Worm (Caenorhabditis elegans) whole organism, L2 larva: Measurements from ENCODE around the gene F14H12.17.

Experiments
- C34F6.9 ChIP-seq: fragments of 150-350 bp; optimal IDR thresholded peaks from 2 replicates; lab custom pipeline; 2014; ENCODE audit warnings: missing biosample characterization, missing genetic modification characterization
- R02D3.7 ChIP-seq: fragments of 150-350 bp; optimal IDR thresholded peaks from 2 replicates; lab custom pipeline; 2014; ENCODE audit warnings: missing biosample characterization, missing genetic modification characterization
- Y55F3AM.14 ChIP-seq: fragments of 200-800 bp; sonication (Bioruptor generic); optimal IDR thresholded peaks from 2 replicates; lab custom pipeline; 2018; ENCODE audit warnings: mild to moderate bottlenecking, missing genetic modification characterization, missing compliant biosample characterization
- aly-2 ChIP-seq: fragments of 150-350 bp; optimal IDR thresholded peaks from 2 replicates; lab custom pipeline; 2014; ENCODE audit warnings: missing biosample characterization, missing genetic modification characterization
- ama-1 ChIP-seq: fragments of 150-350 bp; optimal IDR thresholded peaks from 2 replicates; lab custom pipeline; 2018; ENCODE audit warnings: inconsistent platforms
- blmp-1 ChIP-seq: sonication (generic microtip); optimal IDR thresholded peaks from 2 replicates; lab custom pipeline; 2017; ENCODE audit warnings: missing genetic modification characterization, mild to moderate bottlenecking, missing compliant biosample characterization, antibody characterized with exemption, moderate library complexity; ENCODE audit not compliant: insufficient read depth
- crh-2 ChIP-seq: sonication (generic microtip); optimal IDR thresholded peaks from 2 replicates; lab custom pipeline; 2017; ENCODE audit warnings: missing biosample characterization, missing genetic modification characterization
- egl-27 ChIP-seq: sonication (generic microtip); optimal IDR thresholded peaks from 3 replicates; lab custom pipeline; 2017; ENCODE audit warnings: missing biosample characterization, missing genetic modification reagents, missing genetic modification characterization
- elt-3 ChIP-seq: sonication (generic microtip); optimal IDR thresholded peaks from 2 replicates; lab custom pipeline; 2017; ENCODE audit warnings: missing biosample characterization, missing genetic modification characterization
- fos-1 ChIP-seq: fragments of 150-350 bp; optimal IDR thresholded peaks from 2 replicates; lab custom pipeline; 2014; ENCODE audit warnings: missing biosample characterization, missing genetic modification characterization
- gmeb-1 ChIP-seq: fragments of 150-350 bp; optimal IDR thresholded peaks from 2 replicates; lab custom pipeline; 2014; ENCODE audit warnings: missing biosample characterization, missing genetic modification characterization
- lin-11 ChIP-seq: fragments of 150-350 bp; sonication (generic microtip); optimal IDR thresholded peaks from 2 replicates; lab custom pipeline; 2014; ENCODE audit warnings: missing biosample characterization, missing genetic modification characterization, inconsistent platforms, mixed read lengths
- lin-13 ChIP-seq: fragments of 150-350 bp; optimal IDR thresholded peaks from 2 replicates; lab custom pipeline; 2014; ENCODE audit warnings: missing biosample characterization, missing genetic modification reagents, missing genetic modification characterization
- lsy-2 ChIP-seq, 2 experiments: fragments of 150-350 bp in 1 of 2; sonication (generic microtip) in 1 of 2; optimal IDR thresholded peaks; 2 replicates each; lab custom pipeline; 2014 to 2017; ENCODE audit warnings: missing biosample characterization in 2 of 2, missing genetic modification characterization in 2 of 2
- mab-5 ChIP-seq: fragments of 150-350 bp; optimal IDR thresholded peaks from 2 replicates; lab custom pipeline; 2014; ENCODE audit warnings: missing biosample characterization, missing genetic modification characterization
- mdl-1 ChIP-seq, 2 experiments: fragments of 150-350 bp in 1 of 2; sonication (generic microtip) in 1 of 2; optimal IDR thresholded peaks; 2 replicates each; lab custom pipeline; 2017; ENCODE audit warnings: missing biosample characterization in 2 of 2, missing genetic modification characterization in 2 of 2
- nhr-10 ChIP-seq: sonication (generic microtip); optimal IDR thresholded peaks from 2 replicates; lab custom pipeline; 2017; ENCODE audit warnings: missing biosample characterization, missing genetic modification characterization
- nhr-11 ChIP-seq: fragments of 150-350 bp; optimal IDR thresholded peaks from 2 replicates; lab custom pipeline; 2014; ENCODE audit warnings: missing biosample characterization, missing genetic modification characterization
- nhr-12 ChIP-seq: fragments of 150-350 bp; optimal IDR thresholded peaks from 2 replicates; lab custom pipeline; 2014; ENCODE audit warnings: missing biosample characterization, missing genetic modification characterization
- nhr-129 ChIP-seq: fragments of 150-350 bp; optimal IDR thresholded peaks from 2 replicates; lab custom pipeline; 2014; ENCODE audit warnings: missing biosample characterization, missing genetic modification characterization
- nhr-21 ChIP-seq: fragments of 150-350 bp; optimal IDR thresholded peaks from 2 replicates; lab custom pipeline; 2014; ENCODE audit warnings: missing biosample characterization, missing genetic modification characterization
- nhr-237 ChIP-seq: fragments of 150-350 bp; optimal IDR thresholded peaks from 2 replicates; lab custom pipeline; 2014; ENCODE audit warnings: missing biosample characterization, missing genetic modification characterization
- nhr-25 ChIP-seq: fragments of 150-350 bp; sonication (generic microtip); optimal IDR thresholded peaks from 3 replicates; lab custom pipeline; 2014; ENCODE audit warnings: missing biosample characterization, missing genetic modification characterization
- nhr-6 ChIP-seq: fragments of 150-350 bp; optimal IDR thresholded peaks from 2 replicates; lab custom pipeline; 2014; ENCODE audit warnings: missing biosample characterization, missing genetic modification characterization
- nhr-77 ChIP-seq: fragments of 150-350 bp; optimal IDR thresholded peaks from 2 replicates; lab custom pipeline; 2014; ENCODE audit warnings: missing biosample characterization, missing genetic modification characterization
- peb-1 ChIP-seq: fragments of 150-350 bp; optimal IDR thresholded peaks from 2 replicates; lab custom pipeline; 2014; ENCODE audit warnings: missing biosample characterization, missing genetic modification characterization
- sem-4 ChIP-seq: fragments of 150-350 bp; optimal IDR thresholded peaks from 2 replicates; lab custom pipeline; 2014; ENCODE audit warnings: missing biosample characterization, missing genetic modification reagents, missing genetic modification characterization
- snpc-4 ChIP-seq: fragments of 150-350 bp; optimal IDR thresholded peaks from 2 replicates; lab custom pipeline; 2014; ENCODE audit warnings: missing biosample characterization, missing genetic modification characterization
- unc-39 ChIP-seq: fragments of 150-350 bp; optimal IDR thresholded peaks from 2 replicates; lab custom pipeline; 2014; ENCODE audit warnings: missing biosample characterization, missing genetic modification characterization
- zag-1 ChIP-seq: fragments of 150-350 bp; optimal IDR thresholded peaks from 2 replicates; lab custom pipeline; 2014; ENCODE audit warnings: missing biosample characterization, missing genetic modification characterization
- ztf-1 ChIP-seq: fragments of 200-800 bp; sonication (Bioruptor generic); conservative IDR thresholded peaks from 2 replicates; pipeline ENCODE4 v1.3.6; 2022; ENCODE audit warnings: missing genetic modification characterization, missing compliant biosample characterization
- ztf-11 ChIP-seq: sonication (generic microtip); optimal IDR thresholded peaks from 2 replicates; lab custom pipeline; 2017; ENCODE audit warnings: missing biosample characterization, missing genetic modification characterization

The F14H12.17 gene

ce11 chrX:4362522-4362921, 578 bp downstream of the F14H12.17 start, which contains the start of gene F14H12.7:
TSS of gene F14H12.7 (minus strand) at chrX:4362622.
- TF ChIP-seq nhr-21 (tag; lab: Kevin White, UChicago) (no peak), unc-39 (tag; lab: Kevin White, UChicago) (no peak), peb-1 (tag; lab: Kevin White, UChicago) (no peak), sem-4 (tag; lab: Kevin White, UChicago) (no peak), lin-11 (no peak), mab-5 (tag; lab: Kevin White, UChicago) (no peak), Y55F3AM.14 (no peak), ama-1 (lab: Kevin White, UChicago) (no peak), snpc-4 (tag; lab: Kevin White, UChicago) (no peak)
- TF ChIP-seq, all 48 proteins: peak for 0

DNA sequence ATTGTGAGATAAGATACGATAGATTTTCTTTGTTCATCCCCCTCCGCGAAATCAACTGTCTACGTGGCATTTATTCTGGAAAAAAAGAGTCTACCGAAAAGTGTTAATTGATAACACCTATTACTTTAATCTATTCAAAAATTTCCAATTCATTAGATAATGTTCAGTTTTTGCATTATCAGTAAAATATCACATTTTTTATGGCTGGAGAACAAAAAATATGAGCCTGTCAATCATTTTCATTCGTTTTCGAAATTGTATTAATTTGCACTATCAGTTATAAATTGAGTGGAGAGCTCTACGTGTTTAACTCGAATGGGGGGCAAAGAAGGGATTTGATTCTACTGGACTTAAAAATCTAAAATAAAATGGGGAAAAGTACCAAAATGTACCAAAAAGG, 4.1 kb downstream of the F14H12.17 start:
- TF ChIP-seq unc-39 (tag; lab: Kevin White, UChicago) (no peak), snpc-4 (tag; lab: Kevin White, UChicago) (no peak), R02D3.7 (tag; lab: Kevin White, UChicago) (no peak)
- TF ChIP-seq, all 48 proteins: peak for 0

ce11 chrX:4357467-4357866, 5.6 kb downstream of the F14H12.17 start, which contains the start of gene F14H12.6:
TSS of gene F14H12.6 (minus strand) at chrX:4357567.
- TF ChIP-seq blmp-1 (tag; lab: Kevin White, UChicago) (no peak), nhr-10 (tag; lab: Kevin White, UChicago) (no peak), nhr-77 (tag; lab: Kevin White, UChicago) (no peak), gmeb-1 (tag; lab: Kevin White, UChicago) (no peak), ztf-11 (tag; lab: Kevin White, UChicago) (no peak), C34F6.9 (tag; lab: Kevin White, UChicago) (no peak), zag-1 (tag; lab: Kevin White, UChicago) (no peak), nhr-129 (tag; lab: Kevin White, UChicago) (no peak), crh-2 (tag; lab: Kevin White, UChicago) (no peak), nhr-6 (tag; lab: Kevin White, UChicago) (no peak), ztf-1 (GFP tag; lab: Robert Waterston, UW) (no peak), nhr-11 (tag; lab: Kevin White, UChicago) (no peak), mdl-1 (tag; optimal IDR thresholded peaks at IDR 0.05; lab: Kevin White, UChicago) (no peak), unc-39 (tag; lab: Kevin White, UChicago) (no peak), elt-3 (tag; lab: Kevin White, UChicago) (no peak), nhr-237 (tag; lab: Kevin White, UChicago) (no peak)
- TF ChIP-seq, all 48 proteins: peak for 0

DNA sequence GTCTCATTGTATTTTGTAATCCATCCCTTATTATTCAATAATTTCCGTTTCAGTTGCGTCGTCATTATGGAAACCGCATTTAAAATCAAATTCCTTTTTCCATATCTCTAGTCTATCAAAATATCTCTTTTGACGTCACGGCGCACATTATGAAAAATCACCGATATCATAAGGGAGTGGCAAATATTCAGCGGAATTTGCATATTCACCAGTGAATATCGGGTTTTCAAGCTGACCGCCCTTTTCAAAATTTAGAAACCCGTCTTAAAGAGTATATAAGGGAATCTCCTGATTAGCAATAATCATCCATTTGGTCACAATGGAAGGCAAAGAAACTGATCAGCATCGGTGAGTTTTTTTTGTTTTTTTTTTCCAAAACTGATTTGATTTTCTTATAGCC, 9.8 kb downstream of the F14H12.17 start, which contains the start of gene col-165:
TSS of gene col-165 (plus strand) at position 301 of the 400 bp plus-strand sequence.
- no peak for TF ChIP-seq egl-27 (tag; lab: Kevin White, UChicago)
- no peak for TF ChIP-seq nhr-25 (tag; lab: Kevin White, UChicago)
- TF ChIP-seq blmp-1 (tag; lab: Kevin White, UChicago), result no peak
- TF ChIP-seq nhr-6 (tag; lab: Kevin White, UChicago), result no peak
- no peak for TF ChIP-seq nhr-12 (tag; lab: Kevin White, UChicago)
- TF ChIP-seq unc-39 (tag; lab: Kevin White, UChicago), result no peak
- TF ChIP-seq crh-2 (tag; lab: Kevin White, UChicago), result no peak
- TF ChIP-seq lin-13 (GFP tag; lab: Kevin White, UChicago), result no peak
- TF ChIP-seq nhr-11 (tag; lab: Kevin White, UChicago), result no peak
- no peak for TF ChIP-seq lin-11
- no peak for TF ChIP-seq zag-1 (tag; lab: Kevin White, UChicago)
- no peak for TF ChIP-seq fos-1
- no peak for TF ChIP-seq C34F6.9 (tag; lab: Kevin White, UChicago)

- no peak for TF ChIP-seq nhr-21 (tag; lab: Kevin White, UChicago)
- TF ChIP-seq nhr-11 (tag; lab: Kevin White, UChicago), result no peak
These were observed 12.9 kb downstream of the F14H12.17 start, which contains the start of gene F14H12.2 for ce11 chrX:4350198-4350597. TSS of gene F14H12.2 (plus strand) at chrX:4350498.

ce11 chrX:4343915-4344314, 19.2 kb downstream of the F14H12.17 start, which contains the start of gene F14H12.3:
TSS of gene F14H12.3 (plus strand) at chrX:4344215.
- no peak for TF ChIP-seq lsy-2 (tag; optimal IDR thresholded peaks at IDR 0.05; lab: Kevin White, UChicago)
- TF ChIP-seq nhr-10 (tag; lab: Kevin White, UChicago), result no peak
- no peak for TF ChIP-seq aly-2
